Worm (Caenorhabditis elegans): ENCODE results near the gene W06F12.2.

- TF ChIP-seq ceh-82 (tag; optimal IDR thresholded peaks at IDR 0.05), result no peak
- no peak for TF ChIP-seq nhr-10 (tag; optimal IDR thresholded peaks at IDR 0.05)
- no peak for TF ChIP-seq pha-4 (GFP tag; IDR thresholded peaks at IDR 0.05)
- TF ChIP-seq pha-4 (tag; optimal IDR thresholded peaks at IDR 0.05), result no peak
- no peak for TF ChIP-seq lin-29 (GFP tag; IDR thresholded peaks at IDR 0.05)
- no peak for TF ChIP-seq aly-2 (tag; optimal IDR thresholded peaks at IDR 0.05)
- TF ChIP-seq F37D6.2 (tag; optimal IDR thresholded peaks at IDR 0.05), result no peak
- TF ChIP-seq nhr-76 (tag; optimal IDR thresholded peaks at IDR 0.05), result no peak
- no peak for TF ChIP-seq ztf-11 (tag; optimal IDR thresholded peaks at IDR 0.05)
- no peak for TF ChIP-seq dmd-8 (GFP tag; IDR thresholded peaks at IDR 0.05)
- no peak for TF ChIP-seq Y48G9A.11 (GFP tag; IDR thresholded peaks at IDR 0.05)
These were observed 14.7 kb downstream of the W06F12.2 start for ce11 chrIII:13716831-13717230.

Measured in whole organism, L4 larva.